Worm (Caenorhabditis elegans): ENCODE data around the gene chca-1.

chca-1 gene

ce11 chrIV:9609095-9609494, 42.1 kb upstream of the chca-1 start:
- no peak for TF ChIP-seq zip-11 (GFP tag; IDR thresholded peaks at IDR 0.05)
- TF ChIP-seq pha-4 (GFP tag; IDR thresholded peaks at IDR 0.05) = no peak
- TF ChIP-seq pha-4 (tag; optimal IDR thresholded peaks at IDR 0.05) = no peak
- TF ChIP-seq sdz-12 (GFP tag; optimal IDR thresholded peaks at IDR 0.05) = no peak
- no peak for TF ChIP-seq fkh-10 (GFP tag; optimal IDR thresholded peaks at IDR 0.05)
- TF ChIP-seq set-16 (GFP tag; IDR thresholded peaks at IDR 0.05) = no peak
- no peak for TF ChIP-seq lir-3 (tag; optimal IDR thresholded peaks at IDR 0.05)
- TF ChIP-seq php-3 (GFP tag; IDR thresholded peaks at IDR 0.05) = no peak
- TF ChIP-seq zag-1 (tag; optimal IDR thresholded peaks at IDR 0.05) = no peak
- TF ChIP-seq lin-1 (GFP tag; IDR thresholded peaks at IDR 0.05) = no peak
- TF ChIP-seq ceh-20 (GFP tag; IDR thresholded peaks at IDR 0.05) = no peak
- TF ChIP-seq hlh-11 (tag; optimal IDR thresholded peaks at IDR 0.05) = no peak

- no peak for TF ChIP-seq daf-8 (GFP tag; IDR thresholded peaks at IDR 0.05)
- no peak for TF ChIP-seq nhr-10 (tag; optimal IDR thresholded peaks at IDR 0.05)
- no peak for TF ChIP-seq zag-1 (tag; optimal IDR thresholded peaks at IDR 0.05)
- TF ChIP-seq lin-39 (tag; optimal IDR thresholded peaks at IDR 0.05) = no peak
Measured at ce11 chrIV:9610923-9611322, 40.3 kb upstream of the chca-1 start.

ce11 chrIV:9613072-9613590, 38.1 kb upstream of the chca-1 start:
- TF ChIP-seq spr-3 (GFP tag; optimal IDR thresholded peaks at IDR 0.05) (no peak), unc-62 (GFP tag; optimal IDR thresholded peaks at IDR 0.05 in 1 of 2) (peak in 1 of 2 experiments; percentile 44), unc-62 (tag; optimal IDR thresholded peaks at IDR 0.05) (no peak), cey-2 (tag; optimal IDR thresholded peaks at IDR 0.05; ENCODE audit: borderline replicate concordance, insufficient read depth) (no peak), zag-1 (tag; optimal IDR thresholded peaks at IDR 0.05) (no peak)

ce11 chrIV:9614060-9614459, 37.1 kb upstream of the chca-1 start:
- TF ChIP-seq aha-1 (tag) (no peak), hif-1 (tag; optimal IDR thresholded peaks at IDR 0.05) (no peak), skn-1 (tag; optimal IDR thresholded peaks at IDR 0.05) (no peak), F49E8.2 (tag; optimal IDR thresholded peaks at IDR 0.05; ENCODE audit: borderline replicate concordance) (no peak), nhr-6 (tag; optimal IDR thresholded peaks at IDR 0.05) (no peak), gei-8 (GFP tag; optimal IDR thresholded peaks at IDR 0.05) (no peak), F37D6.2 (tag; optimal IDR thresholded peaks at IDR 0.05) (no peak), lir-3 (tag; optimal IDR thresholded peaks at IDR 0.05) (no peak), lin-29 (GFP tag; IDR thresholded peaks at IDR 0.05) (no peak), ZK337.2 (GFP tag; IDR thresholded peaks at IDR 0.05) (no peak), nhr-11 (tag; optimal IDR thresholded peaks at IDR 0.05) (no peak), mxl-2 (GFP tag; conservative IDR thresholded peaks at IDR 0.05) (no peak), mdt-29 (GFP tag; IDR thresholded peaks at IDR 0.05) (no peak), spr-1 (tag; optimal IDR thresholded peaks at IDR 0.05) (no peak)

- no peak for TF ChIP-seq lin-13 (GFP tag; optimal IDR thresholded peaks at IDR 0.05)
- no peak for TF ChIP-seq ceh-44 (GFP tag; IDR thresholded peaks at IDR 0.05)
- no peak for TF ChIP-seq ctbp-1 (GFP tag; IDR thresholded peaks at IDR 0.05)
- TF ChIP-seq ceh-32 (tag; optimal IDR thresholded peaks at IDR 0.05; ENCODE audit: poor library complexity) = no peak
- TF ChIP-seq mep-1 (tag; optimal IDR thresholded peaks at IDR 0.05) = no peak
- no peak for TF ChIP-seq spr-1 (tag; optimal IDR thresholded peaks at IDR 0.05)
- no peak for TF ChIP-seq nhr-76 (tag; optimal IDR thresholded peaks at IDR 0.05)
- no peak for TF ChIP-seq F44E2.7 (GFP tag; IDR thresholded peaks at IDR 0.05)
- TF ChIP-seq lin-29 (GFP tag; IDR thresholded peaks at IDR 0.05) = no peak
Measured at ce11 chrIV:9614695-9615094, 36.5 kb upstream of the chca-1 start, which contains the start of gene elt-1. TSS of gene elt-1 (plus strand) at chrIV:9614995.
